Fruit fly (Drosophila melanogaster) whole organism, adult: Measurements from ENCODE around the gene hmw.
A peak's percentile ranks its signal among the peaks of the same experiment; 100 is the strongest.

ENCODE experiments used
- CG11617 ChIP-seq: fragments of 200-800 bp; sonication (Bioruptor generic); optimal IDR thresholded peaks from 2 replicates; lab custom pipeline; 2017; ENCODE audit warnings: mild to moderate bottlenecking, missing biosample characterization, missing genetic modification reagents, missing genetic modification characterization
- CG33017 ChIP-seq: fragments of 200-800 bp; sonication (Bioruptor generic); optimal IDR thresholded peaks from 2 replicates; lab custom pipeline; 2018; ENCODE audit warnings: missing biosample characterization, mild to moderate bottlenecking, missing genetic modification characterization, moderate library complexity
- CG5204 ChIP-seq: fragments of 200-800 bp; sonication (Bioruptor generic); optimal IDR thresholded peaks from 2 replicates; lab custom pipeline; 2016; ENCODE audit warnings: missing biosample characterization, missing genetic modification characterization
- CG7045 ChIP-seq: fragments of 200-800 bp; sonication (Bioruptor generic); optimal IDR thresholded peaks from 2 replicates; lab custom pipeline; 2017; ENCODE audit warnings: missing biosample characterization, mild to moderate bottlenecking, missing genetic modification characterization
- CG7101 ChIP-seq: fragments of 200-800 bp; sonication (Bioruptor generic); optimal IDR thresholded peaks from 2 replicates; lab custom pipeline; 2018; ENCODE audit warnings: missing biosample characterization, mild to moderate bottlenecking, missing genetic modification characterization, moderate library complexity
- Clk ChIP-seq: fragments of 200-800 bp; sonication (Bioruptor generic); optimal IDR thresholded peaks from 2 replicates; lab custom pipeline; 2017; ENCODE audit warnings: missing biosample characterization, missing genetic modification characterization
- Crg-1 ChIP-seq: fragments of 200-800 bp; sonication (Bioruptor generic); optimal IDR thresholded peaks from 2 replicates; lab custom pipeline; 2016; ENCODE audit warnings: missing biosample characterization, missing genetic modification characterization
- Mnt ChIP-seq: fragments of 200-800 bp; sonication (Bioruptor generic); optimal IDR thresholded peaks from 2 replicates; lab custom pipeline; 2016; ENCODE audit warnings: missing biosample characterization, mild to moderate bottlenecking, missing genetic modification characterization
- bab1 ChIP-seq: fragments of 200-800 bp; sonication (Bioruptor generic); optimal IDR thresholded peaks from 3 replicates; lab custom pipeline; 2019; ENCODE audit warnings: missing biosample characterization, mild to moderate bottlenecking, missing genetic modification characterization, moderate library complexity
- cic ChIP-seq: fragments of 200-800 bp; sonication (Bioruptor generic); optimal IDR thresholded peaks from 2 replicates; lab custom pipeline; 2017; ENCODE audit warnings: missing biosample characterization, mild to moderate bottlenecking, missing genetic modification characterization, moderate library complexity
- kay ChIP-seq: fragments of 200-800 bp; sonication (Bioruptor generic); peaks from one replicate; lab custom pipeline; 2016; ENCODE audit warnings: missing biosample characterization, missing genetic modification characterization, borderline replicate concordance
- ovo ChIP-seq: fragments of 200-800 bp; sonication (Bioruptor generic); optimal IDR thresholded peaks from 2 replicates; lab custom pipeline; 2016; ENCODE audit warnings: missing biosample characterization, missing genetic modification characterization
- tj ChIP-seq: fragments of 200-800 bp; sonication (Bioruptor generic); optimal IDR thresholded peaks from 3 replicates; lab custom pipeline; 2017; ENCODE audit warnings: missing biosample characterization, mild to moderate bottlenecking, missing genetic modification characterization, moderate library complexity

DNA sequence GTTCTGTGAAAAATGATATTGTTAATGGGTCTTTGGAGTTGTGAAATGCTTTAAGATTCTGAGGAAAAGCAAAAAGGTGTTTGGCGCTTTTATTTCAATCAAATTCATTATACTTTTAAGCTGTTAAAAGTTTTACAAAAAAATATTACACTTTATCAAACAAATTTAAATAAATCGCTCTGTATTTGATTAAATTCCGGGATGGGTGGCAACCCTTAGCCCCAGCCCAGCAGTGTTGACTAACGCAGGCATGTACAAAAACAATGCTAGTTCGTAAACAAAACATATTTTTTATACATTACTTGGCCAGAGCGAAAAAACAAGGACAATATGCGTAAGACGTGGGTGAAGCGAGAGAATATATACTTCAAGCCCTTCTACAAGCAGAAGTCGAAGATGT lies 42.9 kb downstream of the hmw start, which contains the start of gene CG7685:
- no peak for TF ChIP-seq ovo (GFP tag; lab: Kevin White, UChicago)
- peak; percentile 66 for TF ChIP-seq CG7045 (GFP tag; lab: Kevin White, UChicago)
- peak; percentile 49 for TF ChIP-seq tj (GFP tag; lab: Kevin White, UChicago)
- TF ChIP-seq Mnt = peak; percentile 76
- peak; percentile 73 for TF ChIP-seq CG33017 (tag; lab: Kevin White, UChicago)
- TF ChIP-seq CG5204 (GFP tag; lab: Kevin White, UChicago) = no peak
- peak; percentile 86 for TF ChIP-seq Crg-1
- TF ChIP-seq Clk (GFP tag; lab: Kevin White, UChicago) = peak; percentile 57
- peak; percentile 80 for TF ChIP-seq bab1 (GFP tag; lab: Kevin White, UChicago)
- TF ChIP-seq kay (GFP tag; lab: Kevin White, UChicago) = no peak
- peak; percentile 80 for TF ChIP-seq CG11617 (GFP tag; lab: Kevin White, UChicago)
- peak; percentile 37 for TF ChIP-seq cic (GFP tag; lab: Kevin White, UChicago)
- TF ChIP-seq CG7101 (tag; lab: Kevin White, UChicago) = peak; percentile 81
